Fruit fly (Drosophila melanogaster): ENCODE results near the gene Tspo.
A peak's percentile ranks its signal among the peaks of the same experiment; 100 is the strongest.

The Tspo gene

dm6 chr2L:524515-524920 is 34.9 kb upstream of the Tspo start (continued):
- peak; percentile 65 for TF ChIP-seq CG18011 (GFP tag; optimal IDR thresholded peaks at IDR 0.05)
- TF ChIP-seq CG6791 (GFP tag; IDR thresholded peaks at IDR 0.05; ENCODE audit: partially characterized antibody), result peak; percentile 28; the same call in 1 of the 3 replicates
- 0 out of 2 replicates have a peak, but pooled peaks have one; percentile 12 for TF ChIP-seq gt (GFP tag; IDR thresholded peaks at IDR 0.05)
- TF ChIP-seq CG15269 (tag; optimal IDR thresholded peaks at IDR 0.05), result peak; percentile 15
- peak; percentile 37 for TF ChIP-seq sd (tag; optimal IDR thresholded peaks at IDR 0.05)
- no peak for TF ChIP-seq croc (GFP tag; conservative IDR thresholded peaks at IDR 0.05)
- no peak for TF ChIP-seq CG5245 (GFP tag; optimal IDR thresholded peaks at IDR 0.05)
- TF ChIP-seq Med (GFP tag), result peak; percentile 22
- TF ChIP-seq mld (GFP tag; IDR thresholded peaks at IDR 0.05; ENCODE audit: partially characterized antibody), result no peak

DNA sequence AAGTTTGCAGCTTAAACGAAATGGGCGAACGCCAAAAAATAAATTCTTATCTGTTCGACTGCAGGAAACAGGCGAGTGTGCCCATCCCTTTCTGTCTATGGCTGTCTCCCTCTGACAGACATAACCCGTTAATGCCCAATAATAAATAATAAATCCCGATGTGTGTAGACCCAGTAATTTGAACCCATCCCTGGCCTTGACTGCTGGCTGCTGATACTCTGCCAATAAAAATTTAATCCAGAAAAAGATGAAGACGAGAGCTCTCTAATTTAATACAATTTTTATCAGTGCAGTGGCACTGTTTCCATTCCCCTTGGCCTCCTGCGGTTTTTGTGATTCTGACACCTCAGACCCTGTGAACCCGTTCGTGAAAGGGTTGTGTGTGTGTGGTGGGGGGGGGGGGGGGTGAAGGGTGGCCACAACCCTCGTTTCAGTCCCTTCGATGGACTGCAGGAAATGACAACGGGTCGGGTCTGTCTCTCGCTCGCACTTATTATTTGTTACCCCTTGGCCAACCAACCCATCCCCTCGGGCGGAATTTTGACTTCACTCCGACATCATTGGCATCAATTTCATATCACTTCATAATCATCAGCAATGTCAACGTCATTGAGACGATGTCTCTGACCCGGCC is 33.7 kb upstream of the Tspo start:
- TF ChIP-seq Optix (GFP tag; IDR thresholded peaks at IDR 0.05) (0 out of 3 replicates have a peak, but pooled peaks have one; percentile 28), Kr (GFP tag; optimal IDR thresholded peaks at IDR 0.05) (peak; percentile 61), CG7372 (GFP tag; IDR thresholded peaks at IDR 0.05) (no peak), lab (GFP tag; optimal IDR thresholded peaks at IDR 0.05) (no peak), Hmx (GFP tag; optimal IDR thresholded peaks at IDR 0.05) (no peak), CG10565 (GFP tag; optimal IDR thresholded peaks at IDR 0.05) (no peak), CG15011 (GFP tag; optimal IDR thresholded peaks at IDR 0.05) (no peak), zf30C (GFP tag; optimal IDR thresholded peaks at IDR 0.05) (peak; percentile 32), klu (GFP tag; IDR thresholded peaks at IDR 0.05) (no peak), ewg (GFP tag; optimal IDR thresholded peaks at IDR 0.05) (no peak), CG11504 (tag; optimal IDR thresholded peaks at IDR 0.05) (no peak), Nf-YA (GFP tag; IDR thresholded peaks at IDR 0.05) (no peak), Med (GFP tag) (peak; percentile 5), Scr (GFP tag; IDR thresholded peaks at IDR 0.05; ENCODE audit: partially characterized antibody) (no peak), crol (GFP tag; IDR thresholded peaks at IDR 0.05) (peak; percentile 92), pnt (GFP tag; optimal IDR thresholded peaks at IDR 0.05) (no peak), az2 (GFP tag; optimal IDR thresholded peaks at IDR 0.05) (no peak), abd-A (tag; optimal IDR thresholded peaks at IDR 0.05) (peak; percentile 18), kni (GFP tag; optimal IDR thresholded peaks at IDR 0.05) (peak; percentile 35), CG1832 (GFP tag; optimal IDR thresholded peaks at IDR 0.05) (peak; percentile 17), CG8290 (GFP tag; optimal IDR thresholded peaks at IDR 0.05) (no peak), CG8290 (tag; optimal IDR thresholded peaks at IDR 0.05) (no peak), CG3163 (GFP tag; optimal IDR thresholded peaks at IDR 0.05) (no peak), gfzf (GFP tag; optimal IDR thresholded peaks at IDR 0.05) (no peak), grau (tag; optimal IDR thresholded peaks at IDR 0.05) (no peak), nerfin-1 (tag; optimal IDR thresholded peaks at IDR 0.05) (peak; percentile 56), CG14667 (GFP tag; IDR thresholded peaks at IDR 0.05) (no peak), Camta (GFP tag; optimal IDR thresholded peaks at IDR 0.05) (no peak), Dek (tag; optimal IDR thresholded peaks at IDR 0.05) (no peak), H2.0 (GFP tag; IDR thresholded peaks at IDR 0.05) (no peak), CG1792 (GFP tag; optimal IDR thresholded peaks at IDR 0.05) (no peak), vnd (GFP tag; IDR thresholded peaks at IDR 0.05; ENCODE audit: partially characterized antibody) (0 out of 3 replicates have a peak, but pooled peaks have one; percentile 7), CG1233 (GFP tag; optimal IDR thresholded peaks at IDR 0.05) (no peak), pros (GFP tag; optimal IDR thresholded peaks at IDR 0.05) (peak; percentile 95), CG3726 (GFP tag; IDR thresholded peaks at IDR 0.05) (no peak), run (tag; optimal IDR thresholded peaks at IDR 0.05) (peak; percentile 7), CG43689 (GFP tag; IDR thresholded peaks at IDR 0.05) (no peak), CG1024 (GFP tag; IDR thresholded peaks at IDR 0.05) (no peak), CG2116 (GFP tag; optimal IDR thresholded peaks at IDR 0.05) (no peak), scrt (GFP tag; optimal IDR thresholded peaks at IDR 0.05) (no peak), danr (GFP tag; IDR thresholded peaks at IDR 0.05) (no peak)
